Fruit fly (Drosophila melanogaster) whole organism, pupa: ENCODE data around the gene Tep4.

Experiments used
- CG10348 ChIP-seq: fragments of 200-800 bp; sonication (Bioruptor generic); IDR thresholded peaks from 2 replicates; pipeline ENCODE4 v1.3.6; 2022; ENCODE audit warnings: missing biosample characterization, missing genetic modification characterization
- CG12605 ChIP-seq: fragments of 200-800 bp; sonication (Bioruptor generic); IDR thresholded peaks from 2 replicates; pipeline ENCODE4 v1.3.6; 2022; ENCODE audit warnings: missing biosample characterization, missing genetic modification characterization
- CG13204 ChIP-seq: fragments of 200-800 bp; sonication (Bioruptor generic); optimal IDR thresholded peaks from 2 replicates; lab custom pipeline; 2018; ENCODE audit warnings: missing biosample characterization, mild to moderate bottlenecking, missing genetic modification characterization, moderate library complexity
- CG14655 ChIP-seq: fragments of 200-800 bp; sonication (Bioruptor generic); optimal IDR thresholded peaks from 3 replicates; lab custom pipeline; 2017; ENCODE audit warnings: mild to moderate bottlenecking, missing biosample characterization, missing genetic modification reagents, missing genetic modification characterization
- CG15710 ChIP-seq: fragments of 200-800 bp; sonication (Bioruptor generic); optimal IDR thresholded peaks from 2 replicates; lab custom pipeline; 2018; ENCODE audit warnings: missing biosample characterization, mild to moderate bottlenecking, missing genetic modification characterization, moderate library complexity
- CG17806 ChIP-seq: fragments of 200-800 bp; sonication (Bioruptor generic); optimal IDR thresholded peaks from 2 replicates; lab custom pipeline; 2018; ENCODE audit warnings: missing biosample characterization, mild to moderate bottlenecking, missing genetic modification characterization, moderate library complexity
- CG32121 ChIP-seq: fragments of 200-800 bp; sonication (Bioruptor generic); IDR thresholded peaks from 2 replicates; pipeline ENCODE4 v1.3.6; 2022; ENCODE audit warnings: missing biosample characterization, missing genetic modification characterization
- CG34367 ChIP-seq: fragments of 200-800 bp; sonication (Bioruptor generic); optimal IDR thresholded peaks from 2 replicates; lab custom pipeline; 2018; ENCODE audit warnings: missing biosample characterization, mild to moderate bottlenecking, missing genetic modification characterization
- CG4496 ChIP-seq: fragments of 200-800 bp; sonication (Bioruptor generic); IDR thresholded peaks from 3 replicates; pipeline ENCODE4 v1.3.6; 2022; ENCODE audit warnings: missing biosample characterization, missing genetic modification characterization
- CG8159 ChIP-seq: fragments of 200-800 bp; sonication (Bioruptor generic); optimal IDR thresholded peaks from 3 replicates; lab custom pipeline; 2018; ENCODE audit warnings: missing biosample characterization, mild to moderate bottlenecking, missing genetic modification characterization, moderate library complexity
- CG8301 ChIP-seq: fragments of 200-800 bp; sonication (Bioruptor generic); optimal IDR thresholded peaks from 2 replicates; lab custom pipeline; 2018; ENCODE audit warnings: missing biosample characterization, mild to moderate bottlenecking, missing genetic modification characterization
- CG9948 ChIP-seq: fragments of 200-800 bp; sonication (Bioruptor generic); optimal IDR thresholded peaks from 2 replicates; lab custom pipeline; 2018; ENCODE audit warnings: missing biosample characterization, mild to moderate bottlenecking, missing genetic modification characterization, moderate library complexity
- D1 ChIP-seq: fragments of 200-800 bp; sonication (Bioruptor generic); optimal IDR thresholded peaks from 2 replicates; lab custom pipeline; 2018; ENCODE audit warnings: missing biosample characterization, mild to moderate bottlenecking, missing genetic modification characterization, moderate library complexity
- EcR ChIP-seq: fragments of 200-800 bp; sonication (Bioruptor generic); optimal IDR thresholded peaks from 3 replicates; lab custom pipeline; 2019; ENCODE audit warnings: missing biosample characterization, missing genetic modification characterization, mild to moderate bottlenecking, moderate library complexity, missing genetic modification reagents
- Ets98B ChIP-seq: fragments of 200-800 bp; sonication (Bioruptor generic); IDR thresholded peaks from 2 replicates; pipeline ENCODE4 v1.3.6; 2022; ENCODE audit warnings: missing biosample characterization, missing genetic modification characterization
- Pif1A ChIP-seq: fragments of 200-800 bp; sonication (Bioruptor generic); optimal IDR thresholded peaks from 3 replicates; lab custom pipeline; 2016; ENCODE audit warnings: missing biosample characterization, missing genetic modification characterization
- Pif1B ChIP-seq: fragments of 200-800 bp; sonication (Bioruptor generic); optimal IDR thresholded peaks from 3 replicates; lab custom pipeline; 2016; ENCODE audit warnings: missing biosample characterization, missing genetic modification characterization
- Snoo ChIP-seq: fragments of 200-800 bp; sonication (Bioruptor generic); optimal IDR thresholded peaks from 3 replicates; lab custom pipeline; 2017; ENCODE audit warnings: missing biosample characterization, mild to moderate bottlenecking, missing genetic modification characterization, inconsistent platforms
- fd96Ca ChIP-seq: fragments of 200-800 bp; sonication (Bioruptor generic); IDR thresholded peaks from 3 replicates; pipeline ENCODE4 v1.3.6; 2022; ENCODE audit warnings: missing biosample characterization, missing genetic modification characterization
- gl ChIP-seq: fragments of 200-800 bp; sonication (Bioruptor generic); optimal IDR thresholded peaks from 2 replicates; lab custom pipeline; 2018; ENCODE audit warnings: missing biosample characterization, mild to moderate bottlenecking, missing genetic modification characterization
- rn ChIP-seq: fragments of 200-800 bp; sonication (Bioruptor generic); IDR thresholded peaks from 2 replicates; pipeline ENCODE4 v1.3.6; 2022; ENCODE audit warnings: missing biosample characterization, missing genetic modification characterization

Gene Tep4

dm6 chr2L:19548158-19548557 is at the start of gene Tep4:
Gene Tep4, plus strand, starts transcription at chr2L:19548507.
- TF ChIP-seq Ets98B (GFP tag; lab: Robert Waterston, UW), result no peak
- no peak for TF ChIP-seq gl (tag; lab: Kevin White, UChicago)
- peak; percentile 31 for TF ChIP-seq EcR
- TF ChIP-seq CG12605 (GFP tag; lab: Robert Waterston, UW), result 0 out of 2 replicates have a peak, but pooled peaks have one; percentile 7
- no peak for TF ChIP-seq CG17806
- no peak for TF ChIP-seq Pif1A (GFP tag; lab: Kevin White, UChicago)

- no peak for TF ChIP-seq CG34367 (tag; lab: Kevin White, UChicago)
- no peak for TF ChIP-seq CG4496 (GFP tag; lab: Robert Waterston, UW)
- no peak for TF ChIP-seq D1 (tag; lab: Kevin White, UChicago)
- no peak for TF ChIP-seq CG32121
- no peak for TF ChIP-seq CG17806
- TF ChIP-seq Snoo (tag; lab: Kevin White, UChicago), result no peak
- TF ChIP-seq CG15710 (tag; lab: Kevin White, UChicago), result no peak
- no peak for TF ChIP-seq Pif1B
- TF ChIP-seq Ets98B (GFP tag; lab: Robert Waterston, UW), result no peak
- no peak for TF ChIP-seq CG9948 (tag; lab: Kevin White, UChicago)
- TF ChIP-seq fd96Ca, result no peak
- TF ChIP-seq CG10348 (GFP tag; lab: Robert Waterston, UW), result no peak
- no peak for TF ChIP-seq CG8159 (tag; lab: Kevin White, UChicago)
- no peak for TF ChIP-seq CG8301
- TF ChIP-seq Pif1A (GFP tag; lab: Kevin White, UChicago), result no peak
- TF ChIP-seq EcR, result no peak
- TF ChIP-seq CG13204 (GFP tag; lab: Kevin White, UChicago), result no peak
- no peak for TF ChIP-seq CG12605 (GFP tag; lab: Robert Waterston, UW)
Measured at dm6 chr2L:19506323-19506722, 42.0 kb upstream of the Tep4 start.

dm6 chr2L:19508361-19508918 is 39.9 kb upstream of the Tep4 start, which contains the start of gene cyst:
Gene cyst, minus strand, starts transcription at chr2L:19508764.
- TF ChIP-seq CG4496 (GFP tag; lab: Robert Waterston, UW) (0 out of 3 replicates have a peak, but pooled peaks have one; percentile 14), CG14655 (GFP tag; lab: Kevin White, UChicago) (no peak)

- TF ChIP-seq Snoo (tag; lab: Kevin White, UChicago) (no peak), CG8301 (no peak), CG4496 (GFP tag; lab: Robert Waterston, UW) (no peak), CG13204 (GFP tag; lab: Kevin White, UChicago) (no peak), Pif1B (no peak), fd96Ca (no peak), CG34367 (tag; lab: Kevin White, UChicago) (no peak), CG9948 (tag; lab: Kevin White, UChicago) (no peak)
Measured at dm6 chr2L:19512184-19512583, 36.1 kb upstream of the Tep4 start.

DNA sequence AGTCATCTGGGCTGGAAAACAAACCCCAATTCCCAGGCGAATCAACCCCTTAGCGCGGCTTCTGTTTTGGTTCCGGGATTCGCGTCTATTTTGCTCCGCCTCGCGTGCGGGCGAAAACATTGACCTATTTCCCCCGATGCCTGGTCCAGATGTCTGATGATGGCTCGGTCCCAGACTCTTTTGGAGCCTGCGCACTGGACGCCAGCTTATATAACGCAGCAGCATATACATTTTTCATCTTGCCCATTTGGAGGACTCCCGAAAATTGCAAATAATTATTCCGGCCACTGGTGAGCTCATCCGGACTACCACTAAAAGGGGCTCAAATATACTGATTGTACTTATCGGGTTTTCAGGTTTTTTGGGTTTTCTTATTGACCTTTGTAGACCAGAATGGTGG is 32.2 kb upstream of the Tep4 start:
- TF ChIP-seq Pif1A (GFP tag; lab: Kevin White, UChicago), result no peak
- TF ChIP-seq rn (GFP tag; lab: Robert Waterston, UW), result no peak
- TF ChIP-seq D1 (tag; lab: Kevin White, UChicago), result no peak
- TF ChIP-seq CG10348 (GFP tag; lab: Robert Waterston, UW), result no peak
- TF ChIP-seq CG8159 (tag; lab: Kevin White, UChicago), result no peak
- no peak for TF ChIP-seq gl (tag; lab: Kevin White, UChicago)

dm6 chr2L:19517154-19517814 is 31.0 kb upstream of the Tep4 start, which contains the start of gene Hasp:
Gene Hasp, minus strand, starts transcription at chr2L:19517204.
- no peak for TF ChIP-seq CG8159 (tag; lab: Kevin White, UChicago)
- TF ChIP-seq rn (GFP tag; lab: Robert Waterston, UW), result no peak
- peak; percentile 13 for TF ChIP-seq Pif1B
- TF ChIP-seq CG13204 (GFP tag; lab: Kevin White, UChicago), result no peak
- peak; percentile 18 for TF ChIP-seq CG15710 (tag; lab: Kevin White, UChicago)
- no peak for TF ChIP-seq gl (tag; lab: Kevin White, UChicago)
- TF ChIP-seq D1 (tag; lab: Kevin White, UChicago), result no peak
- no peak for TF ChIP-seq CG17806
- no peak for TF ChIP-seq CG14655 (GFP tag; lab: Kevin White, UChicago)
- peak; percentile 21 for TF ChIP-seq Ets98B (GFP tag; lab: Robert Waterston, UW)
- TF ChIP-seq Pif1A (GFP tag; lab: Kevin White, UChicago), result no peak
- TF ChIP-seq CG12605 (GFP tag; lab: Robert Waterston, UW), result no peak
- TF ChIP-seq EcR, result no peak
- TF ChIP-seq CG9948 (tag; lab: Kevin White, UChicago), result no peak
- no peak for TF ChIP-seq CG32121
- no peak for TF ChIP-seq Snoo (tag; lab: Kevin White, UChicago)
- TF ChIP-seq CG34367 (tag; lab: Kevin White, UChicago), result no peak
- no peak for TF ChIP-seq CG8301
- TF ChIP-seq CG4496 (GFP tag; lab: Robert Waterston, UW), result peak; percentile 13; the same call in 1 of the 3 replicates
- no peak for TF ChIP-seq CG10348 (GFP tag; lab: Robert Waterston, UW)
- TF ChIP-seq fd96Ca, result no peak
- TF ChIP-seq, all 21 proteins: peak for 4
